Worm (Caenorhabditis elegans) whole organism, L1 larva: ENCODE data around the gene ZK287.7.

Experiments
- C04F5.9 ChIP-seq: sonication (generic microtip); optimal IDR thresholded peaks from 2 replicates; lab custom pipeline; 2016; ENCODE audit warnings: missing genetic modification characterization, missing compliant biosample characterization
- C16A3.4 ChIP-seq: fragments of 150-350 bp; optimal IDR thresholded peaks from 2 replicates; lab custom pipeline; 2014; ENCODE audit warnings: missing biosample characterization, missing genetic modification characterization
- F16B12.6 ChIP-seq: fragments of 150-350 bp; optimal IDR thresholded peaks from 2 replicates; lab custom pipeline; 2014; ENCODE audit warnings: missing biosample characterization, missing genetic modification characterization
- aly-2 ChIP-seq: fragments of 150-350 bp; optimal IDR thresholded peaks from 2 replicates; lab custom pipeline; 2014; ENCODE audit warnings: missing biosample characterization, missing genetic modification characterization
- blmp-1 ChIP-seq: fragments of 150-350 bp; optimal IDR thresholded peaks from 2 replicates; lab custom pipeline; 2014; ENCODE audit warnings: missing biosample characterization, missing genetic modification characterization
- ceh-63 ChIP-seq: fragments of 200-800 bp; sonication (Bioruptor generic); optimal IDR thresholded peaks from 2 replicates; lab custom pipeline; 2018; ENCODE audit warnings: mild to moderate bottlenecking, missing genetic modification characterization, missing compliant biosample characterization
- ceh-82 ChIP-seq, 3 experiments: fragments of 150-350 bp in 1 of 3; sonication (generic microtip) in 2 of 3; optimal IDR thresholded peaks; 2 replicates each; lab custom pipeline; 2014 to 2017; ENCODE audit warnings: missing biosample characterization in 3 of 3, missing genetic modification characterization in 3 of 3
- ceh-90 ChIP-seq: sonication (generic microtip); optimal IDR thresholded peaks from 2 replicates; lab custom pipeline; 2016; ENCODE audit warnings: missing genetic modification characterization, missing compliant biosample characterization
- dpl-1 ChIP-seq, 3 experiments: fragments of 150-350 bp in 2 of 3; sonication (generic microtip) in 1 of 3; optimal IDR thresholded peaks; 2 replicates each; lab custom pipeline; 2014 to 2017; ENCODE audit warnings: missing biosample characterization in 3 of 3, missing genetic modification characterization in 3 of 3, missing genetic modification reagents in 3 of 3
- efl-1 ChIP-seq, 4 experiments: fragments of 150-350 bp; optimal IDR thresholded peaks in 3 of 4; peaks in 1 of 4; 1 replicate in 1 of 4; 2 replicates in 3 of 4; lab custom pipeline; 2014; ENCODE audit warnings: missing biosample characterization in 2 of 4, missing genetic modification characterization in 2 of 4, missing genetic modification reagents in 2 of 4
- efl-3 ChIP-seq: fragments of 200-800 bp; sonication (Bioruptor generic); optimal IDR thresholded peaks from 2 replicates; lab custom pipeline; 2018; ENCODE audit warnings: mild to moderate bottlenecking, missing genetic modification characterization, missing compliant biosample characterization
- egl-13 ChIP-seq: sonication (generic microtip); optimal IDR thresholded peaks from 2 replicates; lab custom pipeline; 2016; ENCODE audit warnings: missing genotype, missing genetic modification reagents, missing genetic modification characterization, missing compliant biosample characterization
- egl-27 ChIP-seq, 2 experiments: fragments of 150-350 bp in 1 of 2; sonication (generic microtip); optimal IDR thresholded peaks; 3 replicates each; lab custom pipeline; 2017 to 2018; ENCODE audit warnings: missing biosample characterization in 2 of 2, missing genetic modification characterization in 2 of 2, missing genetic modification reagents in 2 of 2
- elt-2 ChIP-seq: sonication (generic microtip); optimal IDR thresholded peaks from 2 replicates; lab custom pipeline; 2016; ENCODE audit warnings: missing genetic modification characterization, mild to moderate bottlenecking, inconsistent platforms, missing compliant biosample characterization, missing genetic modification reagents
- elt-3 ChIP-seq, 6 experiments: fragments of 150-350 bp in 1 of 6; sonication (generic microtip); optimal IDR thresholded peaks; 2 replicates each; lab custom pipeline; 2017 to 2018; ENCODE audit warnings: missing biosample characterization in 6 of 6, missing genetic modification characterization in 6 of 6, inconsistent platforms in 1 of 6
- ets-5 ChIP-seq: fragments of 200-800 bp; sonication (Bioruptor generic); IDR thresholded peaks from 2 replicates; pipeline ENCODE4 v1.3.6; 2022; ENCODE audit warnings: missing genetic modification characterization, missing compliant biosample characterization
- fkh-4 ChIP-seq: sonication (generic microtip); optimal IDR thresholded peaks from 2 replicates; lab custom pipeline; 2016; ENCODE audit warnings: missing compliant biosample characterization, missing genetic modification characterization, borderline replicate concordance
- fos-1 ChIP-seq: fragments of 150-350 bp; optimal IDR thresholded peaks from 2 replicates; lab custom pipeline; 2014; ENCODE audit warnings: missing biosample characterization, missing genetic modification characterization
- hlh-17 ChIP-seq: fragments of 200-800 bp; sonication (Bioruptor generic); optimal IDR thresholded peaks from 2 replicates; lab custom pipeline; 2018; ENCODE audit warnings: missing genetic modification characterization, mild to moderate bottlenecking, missing compliant biosample characterization, moderate library complexity, borderline replicate concordance
- hlh-4 ChIP-seq: sonication (generic microtip); optimal IDR thresholded peaks from 2 replicates; lab custom pipeline; 2016; ENCODE audit warnings: mild to moderate bottlenecking, missing genetic modification characterization, missing compliant biosample characterization
- hpl-2 ChIP-seq: fragments of 150-350 bp; optimal IDR thresholded peaks from 2 replicates; lab custom pipeline; 2014; ENCODE audit warnings: missing biosample characterization, missing genetic modification reagents, missing genetic modification characterization
- jun-1 ChIP-seq: fragments of 150-350 bp; optimal IDR thresholded peaks from 2 replicates; lab custom pipeline; 2014; ENCODE audit warnings: missing biosample characterization, missing genetic modification reagents, missing genetic modification characterization
- lin-14 ChIP-seq: fragments of 200-800 bp; sonication (Bioruptor generic); optimal IDR thresholded peaks from 2 replicates; lab custom pipeline; 2018; ENCODE audit warnings: mild to moderate bottlenecking, missing genetic modification characterization, moderate library complexity, missing compliant biosample characterization
- lir-3 ChIP-seq: sonication (generic microtip); optimal IDR thresholded peaks from 2 replicates; lab custom pipeline; 2016; ENCODE audit warnings: mild to moderate bottlenecking, missing genetic modification characterization, moderate library complexity, missing compliant biosample characterization; ENCODE audit not compliant: poor library complexity
- lsy-2 ChIP-seq, 2 experiments: fragments of 150-350 bp; optimal IDR thresholded peaks; 2 replicates each; lab custom pipeline; 2014; ENCODE audit warnings: missing biosample characterization in 2 of 2, missing genetic modification characterization in 2 of 2
- mab-9 ChIP-seq: fragments of 200-800 bp; sonication (Bioruptor generic); IDR thresholded peaks from 2 replicates; pipeline ENCODE4 v1.3.6; 2022; ENCODE audit warnings: missing genetic modification reagents, missing genetic modification characterization, missing compliant biosample characterization
- mep-1 ChIP-seq: fragments of 150-350 bp; optimal IDR thresholded peaks from 2 replicates; lab custom pipeline; 2014; ENCODE audit warnings: missing biosample characterization, missing genetic modification characterization
- nhr-12 ChIP-seq: sonication (generic microtip); optimal IDR thresholded peaks from 2 replicates; lab custom pipeline; 2017; ENCODE audit warnings: missing biosample characterization, missing genetic modification characterization
- nhr-47 ChIP-seq: sonication (generic microtip); optimal IDR thresholded peaks from 2 replicates; lab custom pipeline; 2016; ENCODE audit warnings: mild to moderate bottlenecking, missing genetic modification characterization, moderate library complexity, missing compliant biosample characterization
- nhr-71 ChIP-seq: sonication (generic microtip); optimal IDR thresholded peaks from 2 replicates; lab custom pipeline; 2016; ENCODE audit warnings: mild to moderate bottlenecking, missing genetic modification characterization, moderate library complexity, missing compliant biosample characterization
- nhr-76 ChIP-seq: sonication (generic microtip); optimal IDR thresholded peaks from 2 replicates; lab custom pipeline; 2017; ENCODE audit warnings: missing biosample characterization, missing genetic modification characterization
- nhr-77 ChIP-seq: fragments of 150-350 bp; optimal IDR thresholded peaks from 2 replicates; lab custom pipeline; 2014; ENCODE audit warnings: missing biosample characterization, missing genetic modification characterization
- nhr-85 ChIP-seq: sonication (generic microtip); peaks from one replicate; lab custom pipeline; 2016; ENCODE audit warnings: missing genetic modification characterization, inconsistent platforms, missing compliant biosample characterization
- pax-3 ChIP-seq: fragments of 200-800 bp; sonication (Bioruptor generic); optimal IDR thresholded peaks from 2 replicates; lab custom pipeline; 2018; ENCODE audit warnings: mild to moderate bottlenecking, missing genetic modification characterization, moderate library complexity, missing compliant biosample characterization
- pqm-1 ChIP-seq: sonication (generic microtip); optimal IDR thresholded peaks from 3 replicates; lab custom pipeline; 2017; ENCODE audit warnings: missing biosample characterization, missing genetic modification characterization
- rnt-1 ChIP-seq: sonication (generic microtip); optimal IDR thresholded peaks from 2 replicates; lab custom pipeline; 2016; ENCODE audit warnings: mild to moderate bottlenecking, missing genetic modification characterization, moderate library complexity, missing compliant biosample characterization
- sox-4 ChIP-seq: sonication (generic microtip); optimal IDR thresholded peaks from 2 replicates; lab custom pipeline; 2016; ENCODE audit warnings: missing genetic modification characterization, missing compliant biosample characterization
- swsn-7 ChIP-seq: sonication (generic microtip); optimal IDR thresholded peaks from 2 replicates; lab custom pipeline; 2016; ENCODE audit warnings: missing genetic modification characterization, missing compliant biosample characterization
- tlp-1 ChIP-seq: fragments of 150-350 bp; optimal IDR thresholded peaks from 2 replicates; lab custom pipeline; 2014; ENCODE audit warnings: missing biosample characterization, missing genetic modification characterization
- unc-86 ChIP-seq: sonication (generic microtip); optimal IDR thresholded peaks from 2 replicates; lab custom pipeline; 2016; ENCODE audit warnings: missing genetic modification characterization, missing compliant biosample characterization
- xbp-1 ChIP-seq: sonication (generic microtip); optimal IDR thresholded peaks from 2 replicates; lab custom pipeline; 2016; ENCODE audit warnings: missing genetic modification characterization, missing compliant biosample characterization
- ztf-4 ChIP-seq: fragments of 150-350 bp; optimal IDR thresholded peaks from 2 replicates; lab custom pipeline; 2014; ENCODE audit warnings: missing biosample characterization, missing genetic modification characterization

The ZK287.7 gene

ce11 chrV:9730743-9731706 lies 38.2 kb downstream of the ZK287.7 start (continued):
- TF ChIP-seq hlh-17 (GFP tag; lab: Kevin White, UChicago) (no peak), ceh-63 (GFP tag; lab: Kevin White, UChicago) (no peak), nhr-77 (tag; lab: Kevin White, UChicago) (peak; percentile 94), elt-3 (tag; optimal IDR thresholded peaks at IDR 0.05; lab: Kevin White, UChicago) (peak in 3 of 6 experiments; percentile 50 to 81 (median 72)), F16B12.6 (tag; lab: Kevin White, UChicago) (peak; percentile 10), xbp-1 (tag; lab: Kevin White, UChicago) (peak; percentile 98), ztf-4 (tag; lab: Kevin White, UChicago) (peak; percentile 88), unc-86 (tag; lab: Kevin White, UChicago) (peak; percentile 96), nhr-12 (peak; percentile 11), fkh-4 (tag; lab: Kevin White, UChicago) (peak; percentile 40), sox-4 (tag; lab: Kevin White, UChicago) (peak; percentile 87), egl-27 (tag; optimal IDR thresholded peaks at IDR 0.05; lab: Kevin White, UChicago) (peak; percentile 84 to 96), pqm-1 (tag; lab: Kevin White, UChicago) (no peak), nhr-76 (tag; lab: Kevin White, UChicago) (peak; percentile 92), dpl-1 (GFP tag; optimal IDR thresholded peaks at IDR 0.05; lab: Kevin White, UChicago) (peak; percentile 65 to 77 (median 68)), aly-2 (tag; lab: Kevin White, UChicago) (peak; percentile 91), nhr-47 (tag; lab: Kevin White, UChicago) (peak; percentile 95), pax-3 (tag; lab: Kevin White, UChicago) (peak; percentile 87), tlp-1 (tag; lab: Kevin White, UChicago) (no peak), nhr-85 (tag; lab: Kevin White, UChicago) (peak; percentile 96), efl-3 (GFP tag; lab: Kevin White, UChicago) (peak; percentile 49), jun-1 (tag; lab: Kevin White, UChicago) (peak; percentile 96), ceh-90 (tag; lab: Kevin White, UChicago) (no peak), egl-13 (peak; percentile 86), fos-1 (tag; lab: Kevin White, UChicago) (peak; percentile 84), elt-2 (tag; lab: Kevin White, UChicago) (peak; percentile 91), C04F5.9 (tag; lab: Kevin White, UChicago) (peak; percentile 60), swsn-7 (tag; lab: Kevin White, UChicago) (peak; percentile 98), mab-9 (peak; percentile 83), hpl-2 (peak; percentile 83), C16A3.4 (tag; lab: Kevin White, UChicago) (peak; percentile 96), hlh-4 (no peak), rnt-1 (tag; lab: Kevin White, UChicago) (peak; percentile 70), ets-5 (GFP tag; lab: Robert Waterston, UW) (no peak), nhr-71 (tag; lab: Kevin White, UChicago) (peak; percentile 98)

- peak; percentile 20 for TF ChIP-seq mep-1
- peak; percentile 62 for TF ChIP-seq lin-14 (GFP tag; lab: Kevin White, UChicago)
- no peak for TF ChIP-seq efl-1 (optimal IDR thresholded peaks at IDR 0.05; lab: Kevin White, UChicago)
- peak in 1 of 2 experiments; percentile 90 for TF ChIP-seq efl-1 (GFP tag; optimal IDR thresholded peaks at IDR 0.05 in 1 of 2; lab: Kevin White, UChicago)
- peak in 1 of 3 experiments; percentile 43 for TF ChIP-seq ceh-82 (tag; optimal IDR thresholded peaks at IDR 0.05; lab: Kevin White, UChicago)
- TF ChIP-seq blmp-1 (tag; lab: Kevin White, UChicago): peak; percentile 71
- TF ChIP-seq egl-13: no peak
- peak in 1 of 2 experiments; percentile 37 for TF ChIP-seq lsy-2 (tag; optimal IDR thresholded peaks at IDR 0.05; lab: Kevin White, UChicago)
- no peak for TF ChIP-seq lir-3
- TF ChIP-seq egl-27 (tag; optimal IDR thresholded peaks at IDR 0.05; lab: Kevin White, UChicago): no peak
- no peak for TF ChIP-seq C16A3.4 (tag; lab: Kevin White, UChicago)
Observed at ce11 chrV:9731852-9732251, 39.0 kb downstream of the ZK287.7 start.
